Fruit fly (Drosophila melanogaster) whole organism, prepupa: Measurements from ENCODE around the gene CG12502.
A peak's percentile ranks its signal among the peaks of the same experiment; 100 is the strongest.

Experiments
- Blimp-1 ChIP-seq: fragments of 200-800 bp; sonication (Bioruptor generic); optimal IDR thresholded peaks from 3 replicates; lab custom pipeline; 2017; ENCODE audit warnings: missing biosample characterization, missing genetic modification characterization, mild to moderate bottlenecking, moderate library complexity, missing genetic modification reagents
- CG11294 ChIP-seq: fragments of 200-800 bp; sonication (Bioruptor generic); IDR thresholded peaks from 2 replicates; pipeline ENCODE4 v1.3.6; 2022; ENCODE audit warnings: missing biosample characterization, missing genetic modification characterization
- CG11762 ChIP-seq: fragments of 200-800 bp; sonication (Bioruptor generic); optimal IDR thresholded peaks from 3 replicates; lab custom pipeline; 2016; ENCODE audit warnings: missing biosample characterization, missing genetic modification characterization; ENCODE audit not compliant: insufficient read depth
- CG11902 ChIP-seq: fragments of 200-800 bp; sonication (Bioruptor generic); optimal IDR thresholded peaks from 3 replicates; lab custom pipeline; 2016; ENCODE audit warnings: missing biosample characterization, missing genetic modification characterization
- CG1621 ChIP-seq: fragments of 200-800 bp; sonication (Bioruptor generic); optimal IDR thresholded peaks from 3 replicates; lab custom pipeline; 2018; ENCODE audit warnings: missing biosample characterization, mild to moderate bottlenecking, missing genetic modification characterization
- CG3032 ChIP-seq: fragments of 200-800 bp; optimal IDR thresholded peaks from 2 replicates; lab custom pipeline; 2019; ENCODE audit warnings: missing biosample characterization, mild to moderate bottlenecking, missing genetic modification characterization, moderate library complexity
- CG31627 ChIP-seq: fragments of 200-800 bp; sonication (Bioruptor generic); optimal IDR thresholded peaks from 3 replicates; lab custom pipeline; 2016; ENCODE audit warnings: missing biosample characterization, missing genetic modification characterization
- CG32006 ChIP-seq: fragments of 200-800 bp; sonication (Bioruptor generic); optimal IDR thresholded peaks from 3 replicates; lab custom pipeline; 2017; ENCODE audit warnings: missing biosample characterization, mild to moderate bottlenecking, missing genetic modification characterization
- CG34406 ChIP-seq: fragments of 200-800 bp; sonication (Bioruptor generic); optimal IDR thresholded peaks from 3 replicates; lab custom pipeline; 2016; ENCODE audit warnings: missing biosample characterization, missing genetic modification characterization
- CG3919 ChIP-seq: fragments of 200-800 bp; sonication (Bioruptor generic); optimal IDR thresholded peaks from 3 replicates; lab custom pipeline; 2016; ENCODE audit warnings: missing biosample characterization, missing genetic modification characterization
- CG4318 ChIP-seq: fragments of 200-800 bp; sonication (Bioruptor generic); optimal IDR thresholded peaks from 3 replicates; lab custom pipeline; 2017; ENCODE audit warnings: missing biosample characterization, mild to moderate bottlenecking, missing genetic modification characterization
- CG6163 ChIP-seq: fragments of 200-800 bp; sonication (Bioruptor generic); IDR thresholded peaks from 3 replicates; pipeline ENCODE4 v1.3.6; 2022; ENCODE audit warnings: missing biosample characterization, missing genetic modification characterization
- CG6276 ChIP-seq: fragments of 200-800 bp; sonication (Bioruptor generic); optimal IDR thresholded peaks from 2 replicates; lab custom pipeline; 2017; ENCODE audit warnings: missing biosample characterization, mild to moderate bottlenecking, missing genetic modification characterization
- CG6792 ChIP-seq: fragments of 200-800 bp; sonication (Bioruptor generic); optimal IDR thresholded peaks from 3 replicates; lab custom pipeline; 2016; ENCODE audit warnings: missing biosample characterization, missing genetic modification characterization
- CG6808 ChIP-seq: fragments of 200-800 bp; sonication (Bioruptor generic); optimal IDR thresholded peaks from 3 replicates; lab custom pipeline; 2017; ENCODE audit warnings: missing biosample characterization, missing genetic modification characterization, mild to moderate bottlenecking, moderate library complexity, missing genetic modification reagents
- CG7368 ChIP-seq: fragments of 200-800 bp; sonication (Bioruptor generic); optimal IDR thresholded peaks from 3 replicates; lab custom pipeline; 2016; ENCODE audit warnings: missing biosample characterization, missing genetic modification characterization
- CG8119 ChIP-seq: fragments of 200-800 bp; sonication (Bioruptor generic); IDR thresholded peaks from 3 replicates; pipeline ENCODE4 v1.3.6; 2022; ENCODE audit warnings: missing biosample characterization, missing genetic modification characterization
- CG8632 ChIP-seq: fragments of 200-800 bp; sonication (Bioruptor generic); optimal IDR thresholded peaks from 3 replicates; lab custom pipeline; 2016; ENCODE audit warnings: missing biosample characterization, missing genetic modification characterization
- CG9139 ChIP-seq: fragments of 200-800 bp; sonication (Bioruptor generic); optimal IDR thresholded peaks from 3 replicates; lab custom pipeline; 2017; ENCODE audit warnings: missing biosample characterization, mild to moderate bottlenecking, missing genetic modification characterization
- Eip78C ChIP-seq: fragments of 200-800 bp; sonication (Bioruptor generic); peaks from one replicate; lab custom pipeline; 2016; ENCODE audit warnings: missing biosample characterization, missing genetic modification characterization
- Ets21C ChIP-seq: fragments of 200-800 bp; sonication (Bioruptor generic); optimal IDR thresholded peaks from 3 replicates; lab custom pipeline; 2016; ENCODE audit warnings: missing biosample characterization, missing genetic modification characterization
- Ets96B ChIP-seq: fragments of 200-800 bp; optimal IDR thresholded peaks from 2 replicates; lab custom pipeline; 2019; ENCODE audit warnings: missing biosample characterization, mild to moderate bottlenecking, missing genetic modification characterization, moderate library complexity
- Gug ChIP-seq: fragments of 200-800 bp; sonication (Bioruptor generic); IDR thresholded peaks from 2 replicates; pipeline ENCODE4 v1.3.6; 2022; ENCODE audit warnings: missing biosample characterization, missing genetic modification characterization
- Hr39 ChIP-seq: fragments of 200-800 bp; sonication (Bioruptor generic); optimal IDR thresholded peaks from 2 replicates; lab custom pipeline; 2016; ENCODE audit warnings: missing biosample characterization, missing genetic modification characterization
- Hr4 ChIP-seq: fragments of 200-800 bp; sonication (Bioruptor generic); optimal IDR thresholded peaks from 3 replicates; lab custom pipeline; 2016; ENCODE audit warnings: missing biosample characterization, missing genetic modification characterization
- Lpt ChIP-seq: fragments of 200-800 bp; sonication (Bioruptor generic); optimal IDR thresholded peaks from 3 replicates; lab custom pipeline; 2016; ENCODE audit warnings: missing biosample characterization, missing genetic modification characterization
- Met ChIP-seq: fragments of 200-800 bp; sonication (Bioruptor generic); optimal IDR thresholded peaks from 3 replicates; lab custom pipeline; 2016; ENCODE audit warnings: missing biosample characterization, missing genetic modification characterization
- OdsH ChIP-seq: fragments of 200-800 bp; sonication (Bioruptor generic); optimal IDR thresholded peaks from 3 replicates; lab custom pipeline; 2016; ENCODE audit warnings: missing biosample characterization, missing genetic modification characterization
- Smox ChIP-seq: fragments of 200-800 bp; sonication (Bioruptor generic); optimal IDR thresholded peaks from 3 replicates; lab custom pipeline; 2016; ENCODE audit warnings: missing biosample characterization, missing genetic modification characterization
- Sox102F ChIP-seq: fragments of 200-800 bp; sonication (Bioruptor generic); optimal IDR thresholded peaks from 2 replicates; lab custom pipeline; 2016; ENCODE audit warnings: missing biosample characterization, mild to moderate bottlenecking, missing genetic modification characterization
- Sox14 ChIP-seq: fragments of 200-800 bp; sonication (Bioruptor generic); optimal IDR thresholded peaks from 3 replicates; lab custom pipeline; 2016; ENCODE audit warnings: missing biosample characterization, missing genetic modification characterization
- achi ChIP-seq: fragments of 200-800 bp; sonication (Bioruptor generic); optimal IDR thresholded peaks from 3 replicates; lab custom pipeline; 2016; ENCODE audit warnings: missing biosample characterization, missing genetic modification characterization
- acj6 ChIP-seq: fragments of 200-800 bp; sonication (Bioruptor generic); optimal IDR thresholded peaks from 3 replicates; lab custom pipeline; 2016; ENCODE audit warnings: missing biosample characterization, missing genetic modification characterization
- cyc ChIP-seq: fragments of 200-800 bp; sonication (Bioruptor generic); optimal IDR thresholded peaks from 3 replicates; lab custom pipeline; 2016; ENCODE audit warnings: missing biosample characterization, missing genetic modification characterization
- dac ChIP-seq: fragments of 200-800 bp; sonication (Bioruptor generic); optimal IDR thresholded peaks from 2 replicates; lab custom pipeline; 2017; ENCODE audit warnings: missing biosample characterization, mild to moderate bottlenecking, missing genetic modification characterization
- dsx ChIP-seq: fragments of 200-800 bp; optimal IDR thresholded peaks from 3 replicates; lab custom pipeline; 2019; ENCODE audit warnings: missing biosample characterization, mild to moderate bottlenecking, missing genetic modification characterization, moderate library complexity; ENCODE audit not compliant: poor library complexity, severe bottlenecking
- eg ChIP-seq: fragments of 200-800 bp; sonication (Bioruptor generic); IDR thresholded peaks from 3 replicates; pipeline ENCODE4 v1.3.6; 2022; ENCODE audit warnings: missing biosample characterization, missing genetic modification characterization
- esn ChIP-seq: fragments of 200-800 bp; sonication (Bioruptor generic); optimal IDR thresholded peaks from 2 replicates; lab custom pipeline; 2016; ENCODE audit warnings: missing biosample characterization, mild to moderate bottlenecking, missing genetic modification characterization, moderate library complexity
- fd85E ChIP-seq: fragments of 200-800 bp; sonication (Bioruptor generic); optimal IDR thresholded peaks from 3 replicates; lab custom pipeline; 2016; ENCODE audit warnings: missing biosample characterization, missing genetic modification characterization
- fkh ChIP-seq: fragments of 200-800 bp; sonication (Bioruptor generic); optimal IDR thresholded peaks from 3 replicates; lab custom pipeline; 2017; ENCODE audit warnings: missing biosample characterization, mild to moderate bottlenecking, missing genetic modification characterization, moderate library complexity
- lz ChIP-seq: fragments of 200-800 bp; sonication (Bioruptor generic); optimal IDR thresholded peaks from 3 replicates; lab custom pipeline; 2016; ENCODE audit warnings: missing biosample characterization, missing genetic modification characterization
- net ChIP-seq: fragments of 200-800 bp; sonication (Bioruptor generic); optimal IDR thresholded peaks from 3 replicates; lab custom pipeline; 2016; ENCODE audit warnings: missing biosample characterization, missing genetic modification characterization
- pdm3 ChIP-seq: fragments of 200-800 bp; sonication (Bioruptor generic); optimal IDR thresholded peaks from 3 replicates; lab custom pipeline; 2016; ENCODE audit warnings: missing biosample characterization, missing genetic modification characterization
- salr ChIP-seq, 2 experiments: fragments of 200-800 bp; sonication (Bioruptor generic); optimal IDR thresholded peaks; 3 replicates each; lab custom pipeline; 2016 to 2018; ENCODE audit warnings: missing biosample characterization in 2 of 2, missing genetic modification characterization in 2 of 2, mild to moderate bottlenecking in 1 of 2
- spab ChIP-seq: fragments of 200-800 bp; sonication (Bioruptor generic); optimal IDR thresholded peaks from 2 replicates; lab custom pipeline; 2017; ENCODE audit warnings: missing biosample characterization, mild to moderate bottlenecking, missing genetic modification characterization, missing genetic modification reagents
- ss ChIP-seq, 2 experiments: fragments of 200-800 bp; sonication (Bioruptor generic); optimal IDR thresholded peaks; 2 replicates in 1 of 2; 3 replicates in 1 of 2; lab custom pipeline; 2017 to 2018; ENCODE audit warnings: mild to moderate bottlenecking in 2 of 2, missing biosample characterization in 2 of 2, missing genetic modification characterization in 2 of 2, moderate library complexity in 1 of 2
- svp ChIP-seq: fragments of 200-800 bp; sonication (Bioruptor generic); peaks from one replicate; lab custom pipeline; 2016; ENCODE audit warnings: missing biosample characterization, missing genetic modification characterization
- topi ChIP-seq: fragments of 200-800 bp; sonication (Bioruptor generic); optimal IDR thresholded peaks from 3 replicates; lab custom pipeline; 2016; ENCODE audit warnings: missing biosample characterization, missing genetic modification characterization

CG12502 gene

DNA sequence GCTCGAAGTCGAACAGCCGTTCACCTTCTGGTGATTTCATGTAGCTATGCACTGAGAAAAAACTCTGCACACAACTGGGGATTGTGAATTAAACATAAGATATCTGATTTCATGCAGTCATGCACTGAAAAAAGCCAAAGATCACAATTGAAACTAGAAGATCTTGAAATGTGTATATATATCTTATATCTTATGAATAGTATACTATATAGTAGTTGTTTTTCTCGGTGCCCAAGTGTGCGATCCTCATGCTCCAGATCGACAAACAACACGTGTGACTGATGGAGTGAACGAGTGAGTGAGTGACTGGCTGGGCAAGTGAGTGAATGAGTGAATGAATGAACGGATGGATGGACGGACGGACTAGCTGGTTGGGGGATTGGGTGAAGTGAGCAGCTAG lies 43.2 kb upstream of the CG12502 start (continued):
- TF ChIP-seq ss (GFP tag; optimal IDR thresholded peaks at IDR 0.05; lab: Kevin White, UChicago), result peak in 1 of 2 experiments; percentile 70
- peak; percentile 72 for TF ChIP-seq dsx (GFP tag; lab: Kevin White, UChicago)
- peak; percentile 48 for TF ChIP-seq Hr39 (GFP tag; lab: Kevin White, UChicago)
- TF ChIP-seq CG6808 (GFP tag; lab: Kevin White, UChicago), result peak; percentile 80
- peak; percentile 61 for TF ChIP-seq Smox (GFP tag; lab: Kevin White, UChicago)
- peak; percentile 56 for TF ChIP-seq CG1621 (tag; lab: Kevin White, UChicago)
- peak; percentile 43 for TF ChIP-seq CG4318 (GFP tag; lab: Kevin White, UChicago)
- peak; percentile 39 for TF ChIP-seq fd85E (GFP tag; lab: Kevin White, UChicago)
- peak; percentile 76; the same call in 1 of the 3 replicates for TF ChIP-seq eg
- peak; percentile 29 to 43 for TF ChIP-seq salr (GFP tag; optimal IDR thresholded peaks at IDR 0.05; lab: Kevin White, UChicago)
- TF ChIP-seq Sox14 (GFP tag; lab: Kevin White, UChicago), result peak; percentile 69
- peak; percentile 56 for TF ChIP-seq CG11294
- peak; percentile 89 for TF ChIP-seq CG3919 (GFP tag; lab: Kevin White, UChicago)
- TF ChIP-seq svp, result peak; percentile 86
- peak; percentile 66 for TF ChIP-seq Sox102F (GFP tag; lab: Kevin White, UChicago)
- TF ChIP-seq CG7368 (GFP tag; lab: Kevin White, UChicago), result peak; percentile 83
- peak; percentile 75 for TF ChIP-seq Met
- peak; percentile 78 for TF ChIP-seq Gug (GFP tag; lab: Robert Waterston, UW)
- peak; percentile 70 for TF ChIP-seq CG32006
- peak; percentile 74 for TF ChIP-seq OdsH (GFP tag; lab: Kevin White, UChicago)
- TF ChIP-seq CG6276, result peak; percentile 69
- TF ChIP-seq cyc, result peak; percentile 56
- peak; percentile 71 for TF ChIP-seq topi (GFP tag; lab: Kevin White, UChicago)

DNA sequence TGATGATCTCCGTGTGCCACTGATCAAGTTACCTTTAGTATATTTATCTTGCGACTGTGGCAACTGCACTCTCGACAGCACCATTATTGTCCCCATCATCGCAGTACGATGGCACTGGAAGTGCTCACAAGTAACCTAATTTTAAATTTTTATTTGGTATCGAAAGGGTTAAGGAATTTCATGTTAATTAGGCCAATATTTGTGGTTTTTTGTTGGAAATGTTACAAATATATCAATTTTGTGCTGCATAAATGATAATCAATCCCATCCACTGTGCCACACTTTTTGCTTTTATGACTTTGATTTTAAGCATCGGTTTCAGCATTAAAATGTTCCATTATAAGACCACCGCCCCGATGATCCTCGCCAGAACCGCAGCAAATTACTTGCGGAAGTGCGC lies 42.6 kb upstream of the CG12502 start:
- TF ChIP-seq esn (GFP tag; lab: Kevin White, UChicago), result peak; percentile 81
- TF ChIP-seq CG11294, result no peak
- TF ChIP-seq CG11902 (GFP tag; lab: Kevin White, UChicago), result peak; percentile 51
- TF ChIP-seq CG34406 (GFP tag; lab: Kevin White, UChicago), result peak; percentile 73
- peak; percentile 37 for TF ChIP-seq CG1621 (tag; lab: Kevin White, UChicago)
- TF ChIP-seq CG11762, result peak; percentile 59
- TF ChIP-seq acj6 (GFP tag; lab: Kevin White, UChicago), result peak; percentile 73
- TF ChIP-seq ss (GFP tag; optimal IDR thresholded peaks at IDR 0.05; lab: Kevin White, UChicago), result peak; percentile 11 to 56
- TF ChIP-seq Blimp-1 (GFP tag; lab: Kevin White, UChicago), result no peak
- peak; percentile 30 for TF ChIP-seq fd85E (GFP tag; lab: Kevin White, UChicago)
- TF ChIP-seq pdm3, result peak; percentile 75
- peak; percentile 21 for TF ChIP-seq Lpt (GFP tag; lab: Kevin White, UChicago)
- TF ChIP-seq svp, result peak; percentile 74
- peak; percentile 86 for TF ChIP-seq Sox102F (GFP tag; lab: Kevin White, UChicago)
- no peak for TF ChIP-seq CG6276
- TF ChIP-seq dac (GFP tag; lab: Kevin White, UChicago), result no peak
- no peak for TF ChIP-seq fkh
- peak; percentile 93 for TF ChIP-seq Eip78C (GFP tag; lab: Kevin White, UChicago)
- TF ChIP-seq CG6792, result peak; percentile 67
- TF ChIP-seq CG3032 (tag; lab: Kevin White, UChicago), result peak; percentile 75
- peak; percentile 71 for TF ChIP-seq lz (GFP tag; lab: Kevin White, UChicago)
- peak; percentile 23 to 48 for TF ChIP-seq salr (GFP tag; optimal IDR thresholded peaks at IDR 0.05; lab: Kevin White, UChicago)
- TF ChIP-seq OdsH (GFP tag; lab: Kevin White, UChicago), result peak; percentile 79
- peak; percentile 79 for TF ChIP-seq topi (GFP tag; lab: Kevin White, UChicago)
- peak; percentile 70 for TF ChIP-seq CG8632 (GFP tag; lab: Kevin White, UChicago)
- peak; percentile 52; the same call in 1 of the 3 replicates for TF ChIP-seq CG8119 (GFP tag; lab: Robert Waterston, UW)
- peak; percentile 58 for TF ChIP-seq eg
- peak; percentile 85 for TF ChIP-seq Hr39 (GFP tag; lab: Kevin White, UChicago)
- TF ChIP-seq Hr4 (GFP tag; lab: Kevin White, UChicago), result peak; percentile 34
- peak; percentile 50 for TF ChIP-seq net
- peak; percentile 82 for TF ChIP-seq achi
- peak; percentile 47; the same call in 1 of the 2 replicates for TF ChIP-seq Gug (GFP tag; lab: Robert Waterston, UW)
- peak; percentile 85 for TF ChIP-seq CG6163
- peak; percentile 69 for TF ChIP-seq spab (GFP tag; lab: Kevin White, UChicago)
- no peak for TF ChIP-seq CG9139
- peak; percentile 73 for TF ChIP-seq Ets96B
- peak; percentile 62 for TF ChIP-seq Ets21C
- peak; percentile 57 for TF ChIP-seq CG32006
- TF ChIP-seq CG31627 (GFP tag; lab: Kevin White, UChicago), result peak; percentile 78
